Worm (Caenorhabditis elegans): Measurements from ENCODE around the gene ZK1307.8.

Gene ZK1307.8

DNA sequence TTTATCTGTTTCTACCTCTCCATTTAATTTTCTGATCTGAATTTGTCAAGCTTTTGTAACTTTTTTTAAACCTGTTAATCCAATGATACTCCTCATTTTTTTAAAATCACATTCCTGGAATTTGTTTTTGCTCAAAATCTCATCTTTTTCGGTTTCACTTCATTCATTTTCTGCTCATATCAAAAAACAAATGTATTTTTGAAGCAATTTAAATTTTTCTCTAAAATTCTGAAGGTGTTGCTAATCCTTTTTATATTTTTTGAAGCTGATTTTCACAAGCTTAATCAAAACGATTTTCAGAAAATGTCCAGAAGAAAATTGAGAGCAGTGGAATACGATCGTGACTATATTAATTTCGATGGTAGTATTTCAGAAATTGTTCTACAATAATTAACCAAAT, 29.5 kb upstream of the ZK1307.8 start, which contains the start of gene E02H1.5:
TSS of gene E02H1.5 (plus strand) at position 301 of the 400 bp plus-strand sequence.
- TF ChIP-seq ref-1 (GFP tag; conservative IDR thresholded peaks at IDR 0.05) (no peak), med-1 (GFP tag; optimal IDR thresholded peaks at IDR 0.05; ENCODE audit: insufficient read depth) (no peak), flt-1 (GFP tag; IDR thresholded peaks at IDR 0.05) (no peak), ztf-29 (GFP tag; IDR thresholded peaks at IDR 0.05) (no peak), T22C8.4 (GFP tag; IDR thresholded peaks at IDR 0.05) (no peak), cog-1 (tag; optimal IDR thresholded peaks at IDR 0.05) (no peak), tab-1 (GFP tag; IDR thresholded peaks at IDR 0.05) (no peak), ztf-23 (GFP tag; IDR thresholded peaks at IDR 0.05) (no peak), klf-2 (GFP tag; conservative IDR thresholded peaks at IDR 0.05) (no peak)

DNA sequence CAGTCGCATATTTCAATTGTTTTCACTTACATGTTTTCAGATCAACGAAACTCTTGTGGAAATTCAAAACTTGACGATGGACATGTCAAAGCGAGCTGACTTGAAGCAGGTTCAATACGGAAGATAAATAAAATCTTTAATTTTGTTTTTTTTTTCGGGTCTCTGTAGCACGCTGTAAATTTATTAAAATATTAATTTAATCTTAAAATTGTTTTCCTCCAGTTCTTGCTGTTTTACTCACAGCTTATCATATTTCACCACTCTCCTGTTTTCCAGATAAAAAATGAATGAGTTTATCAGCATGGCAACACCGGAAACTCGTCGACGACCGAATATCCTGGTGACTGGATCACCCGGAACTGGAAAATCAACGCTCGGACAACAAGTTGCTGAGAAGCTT, 28.0 kb upstream of the ZK1307.8 start, which contains the start of gene E02H1.6:
TSS of gene E02H1.6 (plus strand) at position 301 of the 400 bp plus-strand sequence.
- TF ChIP-seq ztf-29 (GFP tag; IDR thresholded peaks at IDR 0.05), result no peak
- no peak for TF ChIP-seq T22C8.4 (GFP tag; IDR thresholded peaks at IDR 0.05)
- TF ChIP-seq ztf-23 (GFP tag; IDR thresholded peaks at IDR 0.05), result no peak
- no peak for TF ChIP-seq cog-1 (tag; optimal IDR thresholded peaks at IDR 0.05)
- no peak for TF ChIP-seq tab-1 (GFP tag; IDR thresholded peaks at IDR 0.05)
- no peak for TF ChIP-seq klf-2 (GFP tag; conservative IDR thresholded peaks at IDR 0.05)
- no peak for TF ChIP-seq flt-1 (GFP tag; IDR thresholded peaks at IDR 0.05)
- no peak for TF ChIP-seq med-1 (GFP tag; optimal IDR thresholded peaks at IDR 0.05; ENCODE audit: insufficient read depth)
- no peak for TF ChIP-seq ref-1 (GFP tag; conservative IDR thresholded peaks at IDR 0.05)

DNA sequence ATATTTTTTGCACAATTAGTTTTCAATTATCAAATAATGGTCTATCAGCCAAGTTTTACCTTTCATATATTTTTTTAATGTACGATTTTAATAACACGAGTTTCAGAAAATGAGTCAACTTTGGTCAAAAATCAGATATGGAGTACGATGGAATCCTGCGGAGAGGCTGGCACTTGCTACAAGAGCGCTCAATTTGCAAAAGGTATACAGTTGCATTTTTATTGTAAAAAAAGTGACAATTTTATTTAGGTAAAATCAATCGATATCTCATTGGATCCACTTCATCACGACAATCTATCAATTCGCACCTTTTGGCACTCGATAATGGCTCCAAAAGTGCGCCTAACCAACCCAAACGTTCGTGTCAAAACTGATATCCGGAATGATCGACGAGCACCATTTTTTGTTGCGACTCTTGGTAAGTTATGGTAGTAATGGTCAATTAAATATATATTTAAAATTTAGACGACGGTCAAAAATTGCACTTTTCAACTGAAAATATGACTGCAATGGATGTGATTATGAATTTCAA, 26.8 kb upstream of the ZK1307.8 start, which contains the start of gene mrpl-53:
TSS of gene mrpl-53 (plus strand) at position 107 of the 532 bp plus-strand sequence.
- TF ChIP-seq ref-1 (GFP tag; conservative IDR thresholded peaks at IDR 0.05) (no peak), T22C8.4 (GFP tag; IDR thresholded peaks at IDR 0.05) (no peak), flt-1 (GFP tag; IDR thresholded peaks at IDR 0.05) (no peak), klf-2 (GFP tag; conservative IDR thresholded peaks at IDR 0.05) (no peak)

DNA sequence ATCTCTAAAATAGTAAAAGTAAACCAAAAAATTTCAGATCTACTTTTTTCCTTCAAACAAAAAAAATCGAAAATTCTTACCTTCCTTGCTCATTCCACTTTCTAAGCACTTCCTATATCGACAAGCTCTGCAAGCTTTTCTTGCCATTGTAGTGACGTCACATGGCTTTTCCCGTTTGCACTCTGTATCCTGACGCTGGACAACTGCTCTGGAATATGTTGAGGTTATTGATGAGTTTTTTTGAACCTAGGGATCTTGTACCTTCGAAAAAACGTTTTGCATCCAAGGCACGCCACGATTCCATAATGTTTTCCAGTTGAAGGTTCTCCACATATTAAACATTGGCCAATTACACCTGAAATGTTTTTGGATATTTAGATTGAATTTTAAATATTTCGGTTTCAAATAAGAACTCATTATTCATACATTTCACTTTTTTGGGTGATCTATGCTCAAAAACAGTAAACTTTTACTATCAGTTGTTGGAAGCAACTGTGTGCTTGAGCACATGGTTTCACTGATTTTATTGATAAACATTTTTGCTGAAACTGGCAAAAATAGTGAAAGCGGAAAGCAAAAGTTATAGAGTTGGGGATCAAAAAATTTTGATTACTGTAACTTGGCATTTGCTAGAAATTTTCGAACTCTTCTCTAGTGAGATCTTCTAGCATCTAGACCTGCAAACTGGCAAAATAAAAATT, 24.2 kb upstream of the ZK1307.8 start:
- TF ChIP-seq ztf-23 (GFP tag; IDR thresholded peaks at IDR 0.05), result no peak

DNA sequence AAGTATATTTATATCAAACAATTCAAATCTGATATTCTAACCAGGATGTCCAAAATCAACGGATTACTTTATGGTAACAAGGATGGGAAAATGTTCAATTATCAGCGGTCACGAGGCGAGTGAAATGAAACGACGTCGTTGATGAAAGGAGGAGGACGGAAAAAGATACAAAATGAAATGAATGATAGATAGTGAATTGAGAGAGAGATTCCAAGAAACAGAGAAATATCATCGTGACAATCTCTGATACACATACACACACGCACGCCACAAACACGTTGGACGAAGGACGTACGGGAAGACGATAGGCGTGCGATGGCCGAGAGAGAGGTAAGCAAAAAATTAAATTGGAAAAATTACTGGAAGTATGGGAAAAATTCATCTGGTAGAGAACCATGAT, 23.3 kb upstream of the ZK1307.8 start:
- no peak for TF ChIP-seq ztf-23 (GFP tag; IDR thresholded peaks at IDR 0.05)

DNA sequence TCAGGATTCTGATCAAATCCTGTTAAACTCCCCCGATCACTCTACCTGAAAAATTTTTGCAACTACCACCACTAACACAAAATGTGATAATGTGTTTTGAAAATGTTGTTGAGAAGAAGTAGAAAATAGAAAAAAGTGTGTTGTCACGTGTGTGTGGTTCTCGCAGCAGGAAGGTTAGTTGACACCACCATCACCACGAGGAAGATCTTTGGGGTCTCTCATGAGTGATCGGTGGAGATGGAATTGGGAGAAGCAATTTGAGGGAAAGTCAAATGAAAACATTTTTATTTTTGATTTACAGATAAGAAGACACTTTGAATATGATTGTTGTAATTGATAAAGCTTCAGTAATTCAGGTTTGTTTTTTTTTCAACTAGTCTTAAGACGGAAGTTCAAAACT, 22.7 kb upstream of the ZK1307.8 start:
- TF ChIP-seq klf-2 (GFP tag; conservative IDR thresholded peaks at IDR 0.05) (no peak), cog-1 (tag; optimal IDR thresholded peaks at IDR 0.05) (no peak)

DNA sequence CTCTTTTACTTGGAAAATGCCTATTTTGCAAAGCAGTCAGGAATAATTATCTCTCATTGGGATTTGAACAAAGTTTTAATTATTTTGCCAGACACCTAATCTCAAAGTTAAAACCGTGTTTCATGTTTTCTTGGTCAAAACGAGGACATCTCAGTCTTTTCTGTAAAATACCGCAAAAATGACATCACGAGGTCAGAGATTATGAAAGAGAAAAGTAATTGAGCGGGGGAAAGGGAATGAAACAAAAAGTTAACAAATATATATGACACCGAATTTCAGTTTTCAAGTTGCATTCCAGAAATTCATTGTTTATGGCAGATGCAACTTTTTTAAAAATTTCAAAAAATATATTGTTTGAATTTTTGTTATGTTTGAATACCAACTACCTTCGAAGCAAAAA, 21.8 kb upstream of the ZK1307.8 start:
- TF ChIP-seq med-1 (GFP tag; optimal IDR thresholded peaks at IDR 0.05; ENCODE audit: insufficient read depth), result no peak
- no peak for TF ChIP-seq tab-1 (GFP tag; IDR thresholded peaks at IDR 0.05)
- TF ChIP-seq ztf-23 (GFP tag; IDR thresholded peaks at IDR 0.05), result no peak
- TF ChIP-seq ztf-29 (GFP tag; IDR thresholded peaks at IDR 0.05), result no peak
- no peak for TF ChIP-seq T22C8.4 (GFP tag; IDR thresholded peaks at IDR 0.05)
- no peak for TF ChIP-seq cog-1 (tag; optimal IDR thresholded peaks at IDR 0.05)
- TF ChIP-seq klf-2 (GFP tag; conservative IDR thresholded peaks at IDR 0.05), result no peak
- no peak for TF ChIP-seq ref-1 (GFP tag; conservative IDR thresholded peaks at IDR 0.05)
- TF ChIP-seq flt-1 (GFP tag; IDR thresholded peaks at IDR 0.05), result no peak

DNA sequence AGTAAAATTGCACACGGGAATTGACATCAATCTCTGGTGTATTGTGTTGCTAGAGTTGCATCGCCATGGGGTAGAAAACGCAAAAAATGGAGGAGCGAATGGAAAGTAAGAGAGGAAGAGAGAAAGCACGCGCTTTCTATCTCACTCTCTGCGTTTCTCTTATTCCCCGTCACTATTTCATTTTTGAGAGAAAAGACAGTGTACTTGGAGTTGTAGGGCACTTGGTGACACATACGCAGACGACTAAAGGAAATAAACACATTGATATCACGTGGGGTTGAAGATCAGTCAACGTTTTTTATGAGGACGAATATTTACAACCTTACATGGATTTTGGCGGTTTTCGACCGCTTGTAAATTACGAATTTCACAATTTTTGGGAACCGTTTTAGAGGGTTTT, 21.0 kb upstream of the ZK1307.8 start:
- TF ChIP-seq cog-1 (tag; optimal IDR thresholded peaks at IDR 0.05), result peak; percentile 69
- no peak for TF ChIP-seq ref-1 (GFP tag; conservative IDR thresholded peaks at IDR 0.05)
- no peak for TF ChIP-seq ztf-23 (GFP tag; IDR thresholded peaks at IDR 0.05)
- no peak for TF ChIP-seq flt-1 (GFP tag; IDR thresholded peaks at IDR 0.05)
- no peak for TF ChIP-seq tab-1 (GFP tag; IDR thresholded peaks at IDR 0.05)
- no peak for TF ChIP-seq ztf-29 (GFP tag; IDR thresholded peaks at IDR 0.05)

DNA sequence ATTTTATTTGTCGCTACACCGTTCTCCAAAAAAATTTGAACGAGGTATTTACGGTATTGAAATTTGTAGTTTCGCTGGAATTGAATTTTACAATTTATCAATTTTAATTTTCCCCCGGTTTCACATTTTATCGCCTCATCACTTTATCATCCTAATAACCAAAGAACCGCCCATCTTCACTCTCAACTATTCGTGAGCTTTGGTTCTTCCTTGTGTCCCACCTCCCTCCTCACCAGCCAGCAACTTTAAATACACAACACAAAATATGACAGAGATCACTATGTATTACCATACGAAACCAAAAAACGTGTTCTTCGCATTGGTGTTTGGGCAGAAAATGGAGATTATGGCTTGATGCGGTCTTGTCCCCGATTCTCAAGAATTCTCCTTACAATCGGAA, 20.4 kb upstream of the ZK1307.8 start:
- TF ChIP-seq med-1 (GFP tag; optimal IDR thresholded peaks at IDR 0.05; ENCODE audit: insufficient read depth) (no peak), ztf-23 (GFP tag; IDR thresholded peaks at IDR 0.05) (no peak), ref-1 (GFP tag; conservative IDR thresholded peaks at IDR 0.05) (no peak), cog-1 (tag; optimal IDR thresholded peaks at IDR 0.05) (no peak), tab-1 (GFP tag; IDR thresholded peaks at IDR 0.05) (no peak), klf-2 (GFP tag; conservative IDR thresholded peaks at IDR 0.05) (no peak), T22C8.4 (GFP tag; IDR thresholded peaks at IDR 0.05) (no peak), flt-1 (GFP tag; IDR thresholded peaks at IDR 0.05) (no peak), ztf-29 (GFP tag; IDR thresholded peaks at IDR 0.05) (no peak)

DNA sequence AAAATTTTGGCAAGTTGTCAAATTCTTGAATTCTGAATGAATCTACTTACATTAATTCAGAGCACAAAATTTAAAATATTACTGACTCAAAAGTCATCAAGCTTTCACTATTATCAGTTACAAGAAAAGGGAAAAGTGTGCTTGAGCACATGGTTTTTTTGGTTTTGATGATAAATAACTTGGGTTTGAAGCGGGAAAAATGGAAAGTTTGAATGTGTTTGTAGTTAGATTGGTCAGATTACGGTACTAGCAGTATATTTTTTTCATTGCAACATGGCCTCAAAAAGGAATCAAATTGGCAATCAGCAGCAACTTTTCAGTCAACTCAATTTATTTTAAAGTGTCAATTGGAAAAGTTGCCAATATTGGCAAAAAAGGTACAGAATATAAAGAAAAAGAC, 19.7 kb upstream of the ZK1307.8 start:
- TF ChIP-seq T22C8.4 (GFP tag; IDR thresholded peaks at IDR 0.05), result no peak
- TF ChIP-seq med-1 (GFP tag; optimal IDR thresholded peaks at IDR 0.05; ENCODE audit: insufficient read depth), result no peak
- no peak for TF ChIP-seq klf-2 (GFP tag; conservative IDR thresholded peaks at IDR 0.05)
- no peak for TF ChIP-seq ztf-23 (GFP tag; IDR thresholded peaks at IDR 0.05)
- TF ChIP-seq cog-1 (tag; optimal IDR thresholded peaks at IDR 0.05), result no peak
- TF ChIP-seq ref-1 (GFP tag; conservative IDR thresholded peaks at IDR 0.05), result no peak
- TF ChIP-seq tab-1 (GFP tag; IDR thresholded peaks at IDR 0.05), result no peak
- no peak for TF ChIP-seq flt-1 (GFP tag; IDR thresholded peaks at IDR 0.05)
- no peak for TF ChIP-seq ztf-29 (GFP tag; IDR thresholded peaks at IDR 0.05)

DNA sequence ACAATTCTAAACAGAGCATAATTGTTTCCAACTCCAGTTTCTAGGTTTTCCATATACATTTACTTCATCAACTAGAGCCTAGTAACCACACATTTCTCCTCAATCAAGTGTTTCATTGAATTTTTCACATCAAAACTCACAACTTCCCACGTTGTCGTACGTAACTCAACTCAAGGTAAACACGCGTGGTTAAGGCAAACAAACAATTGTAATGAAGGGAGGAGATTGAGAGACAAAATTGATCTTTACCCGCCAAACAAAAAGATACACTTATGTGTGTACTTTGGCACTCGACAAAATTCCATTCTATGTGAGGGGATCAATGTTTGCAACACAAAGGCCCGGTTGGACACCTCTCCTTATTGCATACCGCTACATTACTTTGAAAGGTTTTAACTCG, 19.1 kb upstream of the ZK1307.8 start, which contains the start of gene nhr-19:
TSS of gene nhr-19 (minus strand) at position 191 of the 400 bp plus-strand sequence.
- no peak for TF ChIP-seq T22C8.4 (GFP tag; IDR thresholded peaks at IDR 0.05)
